Fruit fly (Drosophila melanogaster) whole organism, embryonic: Measurements from ENCODE around the gene GCS2alpha.

Experiments
- Ada2b ChIP-seq: fragments of 200-800 bp; sonication (Bioruptor generic); IDR thresholded peaks from 2 replicates; pipeline ENCODE4 v1.3.6; 2022; ENCODE audit warnings: missing biosample characterization, missing genetic modification characterization
- Antp ChIP-seq: fragments of 200-800 bp; sonication (Bioruptor generic); optimal IDR thresholded peaks from 3 replicates; lab custom pipeline; 2016; ENCODE audit warnings: missing biosample characterization, missing genetic modification characterization
- BtbVII ChIP-seq: fragments of 200-800 bp; sonication (Bioruptor generic); optimal IDR thresholded peaks from 3 replicates; lab custom pipeline; 2017; ENCODE audit warnings: missing biosample characterization, mild to moderate bottlenecking, missing genetic modification characterization
- CG10209 ChIP-seq: fragments of 200-800 bp; sonication (Bioruptor generic); optimal IDR thresholded peaks from 3 replicates; lab custom pipeline; 2017; ENCODE audit warnings: missing biosample characterization, mild to moderate bottlenecking, missing genetic modification characterization, missing genetic modification reagents
- CG11456 ChIP-seq: fragments of 200-800 bp; sonication (Bioruptor generic); IDR thresholded peaks from 3 replicates; pipeline ENCODE4 v1.3.6; 2022; ENCODE audit warnings: missing biosample characterization, missing genetic modification characterization
- CG12299 ChIP-seq: fragments of 200-800 bp; sonication (Bioruptor generic); optimal IDR thresholded peaks from 2 replicates; lab custom pipeline; 2018; ENCODE audit warnings: missing biosample characterization, mild to moderate bottlenecking, missing genetic modification characterization
- CG1529 ChIP-seq: fragments of 200-800 bp; sonication (Bioruptor generic); optimal IDR thresholded peaks from 3 replicates; lab custom pipeline; 2018; ENCODE audit warnings: missing biosample characterization, missing genetic modification characterization
- CG15514 ChIP-seq: fragments of 200-800 bp; sonication (Bioruptor generic); optimal IDR thresholded peaks from 3 replicates; lab custom pipeline; 2017; ENCODE audit warnings: missing biosample characterization, missing genetic modification characterization, mild to moderate bottlenecking, moderate library complexity, missing genetic modification reagents
- CG16813 ChIP-seq: fragments of 200-800 bp; sonication (Bioruptor generic); IDR thresholded peaks from 3 replicates; pipeline ENCODE4 v1.3.6; 2022; ENCODE audit warnings: missing biosample characterization, missing genetic modification characterization; ENCODE audit not compliant: partially characterized antibody
- CG17802 ChIP-seq: fragments of 200-800 bp; sonication (Bioruptor generic); optimal IDR thresholded peaks from 2 replicates; lab custom pipeline; 2018; ENCODE audit warnings: missing biosample characterization, mild to moderate bottlenecking, missing genetic modification characterization, moderate library complexity
- CG18619 ChIP-seq: fragments of 200-800 bp; sonication (Bioruptor generic); optimal IDR thresholded peaks from 3 replicates; lab custom pipeline; 2017; ENCODE audit warnings: missing biosample characterization, mild to moderate bottlenecking, missing genetic modification characterization
- CG2199 ChIP-seq: fragments of 200-800 bp; sonication (Bioruptor generic); IDR thresholded peaks from 3 replicates; pipeline ENCODE4 v1.3.6; 2022; ENCODE audit warnings: missing biosample characterization, missing genetic modification characterization
- CG2875 ChIP-seq: fragments of 200-800 bp; sonication (Bioruptor generic); optimal IDR thresholded peaks from 2 replicates; lab custom pipeline; 2017; ENCODE audit warnings: missing biosample characterization, mild to moderate bottlenecking, missing genetic modification characterization, missing genetic modification reagents
- CG31365 ChIP-seq: fragments of 200-800 bp; sonication (Bioruptor generic); optimal IDR thresholded peaks from 2 replicates; lab custom pipeline; 2018; ENCODE audit warnings: missing biosample characterization, mild to moderate bottlenecking, missing genetic modification characterization
- CG31388 ChIP-seq: fragments of 200-800 bp; sonication (Bioruptor generic); optimal IDR thresholded peaks from 2 replicates; lab custom pipeline; 2016; ENCODE audit warnings: missing biosample characterization, missing genetic modification characterization
- CG3281 ChIP-seq: fragments of 200-800 bp; sonication (Bioruptor generic); optimal IDR thresholded peaks from 3 replicates; lab custom pipeline; 2017; ENCODE audit warnings: missing biosample characterization, mild to moderate bottlenecking, missing genetic modification characterization
- CG34376 ChIP-seq: fragments of 200-800 bp; sonication (Bioruptor generic); optimal IDR thresholded peaks from 2 replicates; lab custom pipeline; 2018; ENCODE audit warnings: missing biosample characterization, mild to moderate bottlenecking, missing genetic modification characterization
- CG8924 ChIP-seq: fragments of 200-800 bp; optimal IDR thresholded peaks from 3 replicates; lab custom pipeline; 2019; ENCODE audit warnings: missing biosample characterization, mild to moderate bottlenecking, missing genetic modification characterization, moderate library complexity
- CHES-1-like ChIP-seq: fragments of 200-800 bp; sonication (Bioruptor generic); optimal IDR thresholded peaks from 2 replicates; lab custom pipeline; 2016; ENCODE audit warnings: missing biosample characterization, missing genetic modification characterization
- CkIIα-i1 ChIP-seq: fragments of 200-800 bp; sonication (Bioruptor generic); IDR thresholded peaks from 2 replicates; pipeline ENCODE4 v1.3.6; 2022; ENCODE audit warnings: missing biosample characterization, missing genetic modification characterization
- D ChIP-seq, 2 experiments: fragments of 200-800 bp in 1 of 2; fragments of >200 bp in 1 of 2; sonication (Bioruptor generic) in 1 of 2; optimal IDR thresholded peaks; 2 replicates in 1 of 2; 3 replicates in 1 of 2; lab custom pipeline; 2017; ENCODE audit warnings: mild to moderate bottlenecking in 1 of 2, missing biosample characterization in 1 of 2, missing genetic modification characterization in 1 of 2, missing genetic modification reagents in 1 of 2
- Drgx ChIP-seq: fragments of 200-800 bp; sonication (Bioruptor generic); IDR thresholded peaks from 2 replicates; pipeline ENCODE4 v1.3.6; 2022; ENCODE audit warnings: missing biosample characterization, missing genetic modification characterization
- Fer1 ChIP-seq: fragments of 200-800 bp; sonication (Bioruptor generic); optimal IDR thresholded peaks from 2 replicates; lab custom pipeline; 2017; ENCODE audit warnings: missing biosample characterization, mild to moderate bottlenecking, missing genetic modification characterization
- Hmx ChIP-seq: fragments of 200-800 bp; sonication (Bioruptor generic); optimal IDR thresholded peaks from 2 replicates; lab custom pipeline; 2016; ENCODE audit warnings: missing biosample characterization, missing genetic modification characterization
- Hr51 ChIP-seq, 2 experiments: fragments of 200-800 bp; sonication (Bioruptor generic); optimal IDR thresholded peaks; 2 replicates in 1 of 2; 3 replicates in 1 of 2; lab custom pipeline; 2016 to 2018; ENCODE audit warnings: missing biosample characterization in 2 of 2, missing genetic modification characterization in 2 of 2, mild to moderate bottlenecking in 1 of 2, moderate library complexity in 1 of 2
- Kr ChIP-seq: fragments of 200-800 bp; sonication (Bioruptor generic); optimal IDR thresholded peaks from 2 replicates; lab custom pipeline; 2017; ENCODE audit warnings: missing biosample characterization, mild to moderate bottlenecking, missing genetic modification characterization
- Optix ChIP-seq: fragments of 200-800 bp; sonication (Bioruptor generic); IDR thresholded peaks from 3 replicates; pipeline ENCODE4 v1.3.6; 2022; ENCODE audit warnings: missing biosample characterization, missing genetic modification characterization
- Sry-β ChIP-seq: fragments of 200-800 bp; sonication (Bioruptor generic); optimal IDR thresholded peaks from 2 replicates; lab custom pipeline; 2018; ENCODE audit warnings: missing biosample characterization, mild to moderate bottlenecking, missing genetic modification characterization, moderate library complexity
- TFAM ChIP-seq: fragments of 200-800 bp; sonication (Bioruptor generic); optimal IDR thresholded peaks from 2 replicates; lab custom pipeline; 2017; ENCODE audit warnings: missing biosample characterization, missing genetic modification characterization, inconsistent platforms
- ac ChIP-seq: fragments of 200-800 bp; sonication (Bioruptor generic); optimal IDR thresholded peaks from 3 replicates; lab custom pipeline; 2017; ENCODE audit warnings: missing biosample characterization, mild to moderate bottlenecking, missing genetic modification characterization
- al ChIP-seq: fragments of 200-800 bp; sonication (Bioruptor generic); IDR thresholded peaks from 2 replicates; pipeline ENCODE4 v1.3.6; 2022; ENCODE audit warnings: missing biosample characterization, missing genetic modification characterization
- ara ChIP-seq: fragments of 200-800 bp; sonication (Bioruptor generic); IDR thresholded peaks from 2 replicates; pipeline ENCODE4 v1.3.6; 2022; ENCODE audit warnings: missing biosample characterization, missing genetic modification characterization
- az2 ChIP-seq: fragments of 200-800 bp; sonication (Bioruptor generic); optimal IDR thresholded peaks from 3 replicates; lab custom pipeline; 2016; ENCODE audit warnings: missing biosample characterization, missing genetic modification characterization
- bowl ChIP-seq: fragments of 200-800 bp; sonication (Bioruptor generic); IDR thresholded peaks from 2 replicates; pipeline ENCODE4 v1.3.6; 2022; ENCODE audit warnings: missing biosample characterization, missing genetic modification characterization
- chm ChIP-seq: fragments of 200-800 bp; sonication (Bioruptor generic); IDR thresholded peaks from 2 replicates; pipeline ENCODE4 v1.3.6; 2022; ENCODE audit warnings: missing biosample characterization, missing genetic modification characterization
- dmrt11E ChIP-seq: fragments of 200-800 bp; sonication (Bioruptor generic); optimal IDR thresholded peaks from 3 replicates; lab custom pipeline; 2018; ENCODE audit warnings: missing biosample characterization, mild to moderate bottlenecking, missing genetic modification characterization, moderate library complexity
- dpn ChIP-seq, 2 experiments: fragments of 200-800 bp; sonication (Bioruptor generic); optimal IDR thresholded peaks; 3 replicates each; lab custom pipeline; 2016; ENCODE audit warnings: missing biosample characterization in 2 of 2, missing genetic modification characterization in 2 of 2
- eyg ChIP-seq: fragments of 200-800 bp; sonication (Bioruptor generic); optimal IDR thresholded peaks from 3 replicates; lab custom pipeline; 2016; ENCODE audit warnings: missing biosample characterization, missing genetic modification characterization
- fu2 ChIP-seq: fragments of 200-800 bp; sonication (Bioruptor generic); optimal IDR thresholded peaks from 2 replicates; lab custom pipeline; 2016; ENCODE audit warnings: missing biosample characterization, missing genetic modification characterization
- gro ChIP-seq: fragments of 200-800 bp; sonication (Bioruptor generic); optimal IDR thresholded peaks from 2 replicates; lab custom pipeline; 2016; ENCODE audit warnings: missing biosample characterization, missing genetic modification characterization
- her ChIP-seq: fragments of 200-800 bp; sonication (Bioruptor generic); optimal IDR thresholded peaks from 2 replicates; lab custom pipeline; 2016; ENCODE audit warnings: missing biosample characterization, missing genetic modification characterization
- lbe ChIP-seq: fragments of 200-800 bp; sonication (Bioruptor generic); optimal IDR thresholded peaks from 2 replicates; lab custom pipeline; 2016; ENCODE audit warnings: missing biosample characterization, mild to moderate bottlenecking, missing genetic modification characterization
- onecut ChIP-seq: fragments of 200-800 bp; sonication (Bioruptor generic); IDR thresholded peaks from 2 replicates; pipeline ENCODE4 v1.3.6; 2022; ENCODE audit warnings: missing biosample characterization, missing genetic modification characterization
- pb ChIP-seq: fragments of 200-800 bp; sonication (Bioruptor generic); optimal IDR thresholded peaks from 3 replicates; lab custom pipeline; 2016; ENCODE audit warnings: missing biosample characterization, missing genetic modification characterization
- phol ChIP-seq: fragments of 200-800 bp; sonication (Bioruptor generic); optimal IDR thresholded peaks from 3 replicates; lab custom pipeline; 2018; ENCODE audit warnings: missing biosample characterization, mild to moderate bottlenecking, missing genetic modification characterization, moderate library complexity
- rib ChIP-seq: fragments of 200-800 bp; sonication (Bioruptor generic); IDR thresholded peaks from 2 replicates; pipeline ENCODE4 v1.3.6; 2022; ENCODE audit warnings: missing biosample characterization, missing genetic modification characterization
- sd ChIP-seq: fragments of 200-800 bp; sonication (Bioruptor generic); optimal IDR thresholded peaks from 3 replicates; lab custom pipeline; 2018; ENCODE audit warnings: missing biosample characterization, mild to moderate bottlenecking, missing genetic modification characterization, moderate library complexity
- slou ChIP-seq: fragments of 200-800 bp; sonication (Bioruptor generic); optimal IDR thresholded peaks from 3 replicates; lab custom pipeline; 2016; ENCODE audit warnings: missing biosample characterization, missing genetic modification characterization
- slp2 ChIP-seq: fragments of 200-800 bp; sonication (Bioruptor generic); optimal IDR thresholded peaks from 2 replicates; lab custom pipeline; 2016; ENCODE audit warnings: missing biosample characterization, missing genetic modification characterization

Gene GCS2alpha

DNA sequence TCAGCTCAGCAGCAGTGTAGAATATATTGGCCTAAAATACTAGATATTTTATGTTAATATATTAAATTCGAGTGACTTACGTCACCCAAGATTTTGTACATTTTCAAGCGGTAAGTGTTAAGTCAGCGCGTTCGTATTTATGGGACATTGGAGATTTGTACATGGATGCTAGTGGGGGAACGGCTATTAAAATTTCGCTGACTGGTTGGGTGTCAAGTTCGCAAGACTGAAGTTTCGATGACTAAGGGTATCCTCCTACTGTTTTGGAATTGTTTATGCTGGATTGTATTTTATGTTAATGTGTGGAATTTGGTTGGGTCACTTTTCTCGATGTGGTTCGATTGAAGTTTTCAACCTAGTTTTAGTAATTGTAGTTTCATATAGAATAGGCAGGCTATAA lies 27.1 kb upstream of the GCS2alpha start:
- TF ChIP-seq bowl (GFP tag; lab: Robert Waterston, UW) (no peak), CG2199 (GFP tag; lab: Robert Waterston, UW) (0 out of 3 replicates have a peak, but pooled peaks have one; percentile 30), Hmx (no peak), Ada2b (no peak)

- TF ChIP-seq CG10209 (GFP tag; lab: Kevin White, UChicago) (peak; percentile 64), chm (peak; percentile 42; the same call in 1 of the 2 replicates), CG31388 (no peak), Antp (GFP tag; lab: Kevin White, UChicago) (peak; percentile 49), Kr (GFP tag; lab: Kevin White, UChicago) (no peak), CG1529 (peak; percentile 64), CkIIα-i1 (GFP tag; lab: Robert Waterston, UW) (no peak), BtbVII (GFP tag; lab: Kevin White, UChicago) (peak; percentile 53), CG16813 (no peak), her (GFP tag; lab: Kevin White, UChicago) (peak; percentile 38), lbe (GFP tag; lab: Kevin White, UChicago) (peak; percentile 32), az2 (GFP tag; lab: Kevin White, UChicago) (peak; percentile 70), Drgx (GFP tag; lab: Robert Waterston, UW) (no peak), CG11456 (no peak), slou (GFP tag; lab: Kevin White, UChicago) (no peak), fu2 (no peak), rib (GFP tag; lab: Robert Waterston, UW) (no peak), Sry-β (no peak), D (optimal IDR thresholded peaks at IDR 0.05; lab: Kevin White, UChicago) (no peak), D (GFP tag; optimal IDR thresholded peaks at IDR 0.05; lab: Kevin White, UChicago) (peak; percentile 75), CG31365 (tag; lab: Kevin White, UChicago) (peak; percentile 46), ac (GFP tag; lab: Kevin White, UChicago) (peak; percentile 9), phol (tag; lab: Kevin White, UChicago) (peak; percentile 79), ara (GFP tag; lab: Robert Waterston, UW) (no peak), Fer1 (peak; percentile 54), CG17802 (tag; lab: Kevin White, UChicago) (peak; percentile 32), CG15514 (GFP tag; lab: Kevin White, UChicago) (peak; percentile 9), CG3281 (peak; percentile 67), Hr51 (GFP tag; optimal IDR thresholded peaks at IDR 0.05; lab: Kevin White, UChicago) (peak; percentile 27 to 71), onecut (GFP tag; lab: Robert Waterston, UW) (peak; percentile 76), CG2875 (GFP tag; lab: Kevin White, UChicago) (peak; percentile 73), Optix (GFP tag; lab: Robert Waterston, UW) (no peak), pb (GFP tag; lab: Kevin White, UChicago) (peak; percentile 45), al (GFP tag; lab: Robert Waterston, UW) (no peak), eyg (peak; percentile 37), dpn (GFP tag; optimal IDR thresholded peaks at IDR 0.05; lab: Kevin White, UChicago) (peak; percentile 51 to 59), CHES-1-like (GFP tag; lab: Kevin White, UChicago) (peak; percentile 38), CG34376 (GFP tag; lab: Kevin White, UChicago) (no peak), dmrt11E (tag; lab: Kevin White, UChicago) (peak; percentile 82), CG12299 (peak; percentile 62), CG8924 (peak; percentile 73), sd (tag; lab: Kevin White, UChicago) (no peak), TFAM (GFP tag; lab: Kevin White, UChicago) (peak; percentile 4), gro (GFP tag; lab: Kevin White, UChicago) (peak; percentile 63), slp2 (GFP tag; lab: Kevin White, UChicago) (peak; percentile 52), CG18619 (GFP tag; lab: Kevin White, UChicago) (peak; percentile 48)
Measured at dm6 chrX:21631452-21631851, 26.4 kb upstream of the GCS2alpha start.
